Worm (Caenorhabditis elegans) whole organism, late embryonic: ENCODE data around the gene inft-2.
A peak's percentile ranks its signal among the peaks of the same experiment; 100 is the strongest.

Source experiments
- C08G9.2 ChIP-seq: sonication (generic microtip); optimal IDR thresholded peaks from 2 replicates; lab custom pipeline; 2016; ENCODE audit warnings: mild to moderate bottlenecking, missing genetic modification characterization, moderate library complexity, missing compliant biosample characterization
- C38D4.7 ChIP-seq: fragments of 200-800 bp; sonication (Bioruptor generic); optimal IDR thresholded peaks from 2 replicates; lab custom pipeline; 2018; ENCODE audit warnings: mild to moderate bottlenecking, missing genetic modification characterization, moderate library complexity, missing compliant biosample characterization
- F13H6.1 ChIP-seq: sonication (generic microtip); optimal IDR thresholded peaks from 2 replicates; lab custom pipeline; 2016; ENCODE audit warnings: missing genetic modification characterization, missing compliant biosample characterization
- T23F11.4 ChIP-seq: fragments of 200-800 bp; sonication (Bioruptor generic); optimal IDR thresholded peaks from 2 replicates; lab custom pipeline; 2018; ENCODE audit warnings: mild to moderate bottlenecking, missing genetic modification characterization, missing compliant biosample characterization
- ama-1 ChIP-seq: fragments of 150-350 bp; optimal IDR thresholded peaks from 2 replicates; lab custom pipeline; 2014
- ceh-14 ChIP-seq: sonication (generic microtip); optimal IDR thresholded peaks from 2 replicates; lab custom pipeline; 2016; ENCODE audit warnings: missing genotype, missing genetic modification characterization, missing compliant biosample characterization
- ceh-18 ChIP-seq: sonication (generic microtip); optimal IDR thresholded peaks from 2 replicates; lab custom pipeline; 2016; ENCODE audit warnings: missing genetic modification characterization, missing compliant biosample characterization
- ceh-19 ChIP-seq: fragments of 200-800 bp; sonication (Bioruptor generic); optimal IDR thresholded peaks from 2 replicates; lab custom pipeline; 2018; ENCODE audit warnings: mild to moderate bottlenecking, missing genetic modification characterization, missing compliant biosample characterization
- ceh-2 ChIP-seq: sonication (generic microtip); optimal IDR thresholded peaks from 2 replicates; lab custom pipeline; 2016; ENCODE audit warnings: missing genotype, missing genetic modification characterization, missing compliant biosample characterization
- ceh-22 ChIP-seq: sonication (generic microtip); optimal IDR thresholded peaks from 2 replicates; lab custom pipeline; 2017; ENCODE audit warnings: missing biosample characterization, missing genetic modification characterization
- ceh-24 ChIP-seq: sonication (generic microtip); optimal IDR thresholded peaks from 2 replicates; lab custom pipeline; 2016; ENCODE audit warnings: mild to moderate bottlenecking, missing genetic modification characterization, missing compliant biosample characterization
- ceh-31 ChIP-seq: sonication (generic microtip); optimal IDR thresholded peaks from 2 replicates; lab custom pipeline; 2016; ENCODE audit warnings: missing genetic modification characterization, missing compliant biosample characterization
- ceh-45 ChIP-seq: fragments of 200-800 bp; sonication (Bioruptor generic); IDR thresholded peaks from 2 replicates; pipeline ENCODE4 v1.3.6; 2022; ENCODE audit warnings: missing genetic modification reagents, missing genetic modification characterization, missing compliant biosample characterization
- ceh-48 ChIP-seq: sonication (generic microtip); optimal IDR thresholded peaks from 2 replicates; lab custom pipeline; 2016; ENCODE audit warnings: missing genetic modification characterization, inconsistent platforms, missing compliant biosample characterization
- ceh-6 ChIP-seq: fragments of 200-800 bp; sonication (Bioruptor generic); optimal IDR thresholded peaks from 2 replicates; lab custom pipeline; 2018; ENCODE audit warnings: mild to moderate bottlenecking, missing genetic modification characterization, missing compliant biosample characterization
- dve-1 ChIP-seq: sonication (generic microtip); optimal IDR thresholded peaks from 2 replicates; lab custom pipeline; 2017; ENCODE audit warnings: antibody characterized with exemption, mild to moderate bottlenecking, missing genetic modification characterization, missing compliant biosample characterization
- elt-4 ChIP-seq: sonication (generic microtip); optimal IDR thresholded peaks from 2 replicates; lab custom pipeline; 2016; ENCODE audit warnings: missing genetic modification characterization, missing compliant biosample characterization
- ets-4 ChIP-seq: sonication (generic microtip); optimal IDR thresholded peaks from 2 replicates; lab custom pipeline; 2016; ENCODE audit warnings: missing genetic modification characterization, missing compliant biosample characterization
- eyg-1 ChIP-seq: sonication (generic microtip); optimal IDR thresholded peaks from 2 replicates; lab custom pipeline; 2016; ENCODE audit warnings: missing genotype, missing genetic modification characterization, missing compliant biosample characterization
- fax-1 ChIP-seq: sonication (generic microtip); optimal IDR thresholded peaks from 2 replicates; lab custom pipeline; 2016; ENCODE audit warnings: missing genotype, missing genetic modification characterization, missing compliant biosample characterization
- fkh-10 ChIP-seq: fragments of 150-350 bp; optimal IDR thresholded peaks from 2 replicates; lab custom pipeline; 2014; ENCODE audit warnings: missing biosample characterization, missing genetic modification reagents, missing genetic modification characterization
- gmeb-2 ChIP-seq: sonication (generic microtip); optimal IDR thresholded peaks from 2 replicates; lab custom pipeline; 2016; ENCODE audit warnings: missing genetic modification characterization, inconsistent platforms, missing compliant biosample characterization
- hlh-13 ChIP-seq: fragments of 200-800 bp; sonication (Bioruptor generic); optimal IDR thresholded peaks from 2 replicates; lab custom pipeline; 2018; ENCODE audit warnings: mild to moderate bottlenecking, missing genetic modification characterization, missing compliant biosample characterization
- hlh-15 ChIP-seq: sonication (generic microtip); optimal IDR thresholded peaks from 2 replicates; lab custom pipeline; 2016; ENCODE audit warnings: missing genetic modification characterization, missing compliant biosample characterization
- hlh-6 ChIP-seq: sonication (generic microtip); optimal IDR thresholded peaks from 2 replicates; lab custom pipeline; 2016; ENCODE audit warnings: missing genotype, missing genetic modification characterization, missing compliant biosample characterization
- hlh-8 ChIP-seq: sonication (generic microtip); optimal IDR thresholded peaks from 2 replicates; lab custom pipeline; 2016; ENCODE audit warnings: missing genotype, missing genetic modification characterization, missing compliant biosample characterization
- lim-6 ChIP-seq: sonication (generic microtip); optimal IDR thresholded peaks from 2 replicates; lab custom pipeline; 2016; ENCODE audit warnings: missing genetic modification characterization, missing compliant biosample characterization
- lin-11 ChIP-seq: fragments of 200-800 bp; sonication (Bioruptor generic); optimal IDR thresholded peaks from 2 replicates; lab custom pipeline; 2018; ENCODE audit warnings: mild to moderate bottlenecking, missing genetic modification characterization, missing compliant biosample characterization
- mec-3 ChIP-seq: sonication (generic microtip); optimal IDR thresholded peaks from 2 replicates; lab custom pipeline; 2016; ENCODE audit warnings: borderline replicate concordance, missing genetic modification characterization, missing compliant biosample characterization
- nfya-1 ChIP-seq: sonication (generic microtip); optimal IDR thresholded peaks from 2 replicates; lab custom pipeline; 2017; ENCODE audit warnings: missing genetic modification characterization, mild to moderate bottlenecking, missing compliant biosample characterization, antibody characterized with exemption, moderate library complexity
- nhr-232 ChIP-seq: sonication (generic microtip); optimal IDR thresholded peaks from 2 replicates; lab custom pipeline; 2016; ENCODE audit warnings: missing genetic modification characterization, missing compliant biosample characterization
- npax-4 ChIP-seq: sonication (generic microtip); optimal IDR thresholded peaks from 2 replicates; lab custom pipeline; 2016; ENCODE audit warnings: missing genetic modification characterization, missing compliant biosample characterization
- pag-3 ChIP-seq: sonication (generic microtip); optimal IDR thresholded peaks from 2 replicates; lab custom pipeline; 2016; ENCODE audit warnings: missing compliant biosample characterization, missing genetic modification characterization, borderline replicate concordance
- pat-9 ChIP-seq: fragments of 200-800 bp; sonication (Bioruptor generic); optimal IDR thresholded peaks from 2 replicates; lab custom pipeline; 2018; ENCODE audit warnings: mild to moderate bottlenecking, missing genetic modification characterization, moderate library complexity, missing compliant biosample characterization
- pax-1 ChIP-seq: fragments of 150-350 bp; optimal IDR thresholded peaks from 2 replicates; lab custom pipeline; 2014; ENCODE audit warnings: missing biosample characterization, missing genetic modification characterization
- pha-2 ChIP-seq: sonication (generic microtip); optimal IDR thresholded peaks from 2 replicates; lab custom pipeline; 2017; ENCODE audit warnings: mild to moderate bottlenecking, missing genetic modification characterization, missing compliant biosample characterization
- pha-4 ChIP-seq: fragments of 150-350 bp; optimal IDR thresholded peaks from 2 replicates; lab custom pipeline; 2018; ENCODE audit warnings: missing biosample characterization, missing genetic modification reagents, missing genetic modification characterization
- pqm-1 ChIP-seq: sonication (generic microtip); optimal IDR thresholded peaks from 2 replicates; lab custom pipeline; 2016; ENCODE audit warnings: missing genetic modification characterization, missing compliant biosample characterization
- ref-2 ChIP-seq: sonication (generic microtip); optimal IDR thresholded peaks from 2 replicates; lab custom pipeline; 2016; ENCODE audit warnings: missing genetic modification characterization, missing compliant biosample characterization
- sox-2 ChIP-seq: fragments of 200-800 bp; sonication (Bioruptor generic); IDR thresholded peaks from 2 replicates; pipeline ENCODE4 v1.3.6; 2022; ENCODE audit warnings: missing genetic modification reagents, missing genetic modification characterization, missing compliant biosample characterization
- syd-9 ChIP-seq: sonication (generic microtip); optimal IDR thresholded peaks from 2 replicates; lab custom pipeline; 2016; ENCODE audit warnings: mild to moderate bottlenecking, missing genetic modification characterization, moderate library complexity, missing compliant biosample characterization
- tbx-7 ChIP-seq: sonication (generic microtip); optimal IDR thresholded peaks from 2 replicates; lab custom pipeline; 2016; ENCODE audit warnings: missing genotype, missing genetic modification characterization, missing compliant biosample characterization
- ttx-3 ChIP-seq: sonication (generic microtip); optimal IDR thresholded peaks from 2 replicates; lab custom pipeline; 2016; ENCODE audit warnings: missing genetic modification reagents, missing genetic modification characterization, missing compliant biosample characterization
- unc-3 ChIP-seq, 2 experiments: fragments of 200-800 bp in 1 of 2; sonication (Bioruptor generic) in 1 of 2; sonication (generic microtip) in 1 of 2; conservative IDR thresholded peaks in 1 of 2; optimal IDR thresholded peaks in 1 of 2; 2 replicates each; pipeline versions ENCODE4 v1.3.6 to Lab custom; 2016 to 2022; ENCODE audit warnings: missing compliant biosample characterization in 2 of 2, missing genetic modification characterization in 2 of 2, missing genetic modification reagents in 1 of 2
- unc-55 ChIP-seq: sonication (generic microtip); optimal IDR thresholded peaks from 2 replicates; lab custom pipeline; 2017; ENCODE audit warnings: missing biosample characterization, missing genetic modification reagents, missing genetic modification characterization
- zip-5 ChIP-seq: sonication (generic microtip); optimal IDR thresholded peaks from 2 replicates; lab custom pipeline; 2016; ENCODE audit warnings: missing genetic modification characterization, missing compliant biosample characterization
- ztf-16 ChIP-seq: sonication (generic microtip); optimal IDR thresholded peaks from 2 replicates; lab custom pipeline; 2017; ENCODE audit warnings: missing genetic modification characterization, missing compliant biosample characterization

The inft-2 gene

DNA sequence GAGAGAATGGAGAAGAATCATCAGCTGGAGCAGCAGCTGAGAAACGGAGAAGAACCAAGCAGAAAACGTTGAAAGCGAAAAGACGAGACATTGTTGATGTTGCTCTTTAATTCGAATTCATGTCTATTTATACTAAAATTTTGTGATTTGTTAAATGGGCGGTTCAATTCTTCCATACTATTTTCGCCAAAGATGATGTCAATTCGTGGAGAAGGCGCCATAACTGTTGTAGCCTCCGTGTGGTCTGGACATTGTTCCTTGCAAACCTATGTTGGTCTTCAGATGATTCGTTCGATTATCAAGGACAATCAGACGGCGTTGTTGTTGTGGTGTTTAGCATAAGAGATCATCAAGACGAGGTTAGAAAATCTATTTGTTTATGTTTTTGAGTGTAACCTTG lies 4.7 kb upstream of the inft-2 start, which contains the start of gene far-3:
Gene far-3, minus strand, starts transcription at position 101 of the 400 bp plus-strand sequence.
- TF ChIP-seq gmeb-2 (no peak), zip-5 (no peak), ref-2 (tag; lab: Kevin White, UChicago) (no peak), syd-9 (tag; lab: Kevin White, UChicago) (no peak)

DNA sequence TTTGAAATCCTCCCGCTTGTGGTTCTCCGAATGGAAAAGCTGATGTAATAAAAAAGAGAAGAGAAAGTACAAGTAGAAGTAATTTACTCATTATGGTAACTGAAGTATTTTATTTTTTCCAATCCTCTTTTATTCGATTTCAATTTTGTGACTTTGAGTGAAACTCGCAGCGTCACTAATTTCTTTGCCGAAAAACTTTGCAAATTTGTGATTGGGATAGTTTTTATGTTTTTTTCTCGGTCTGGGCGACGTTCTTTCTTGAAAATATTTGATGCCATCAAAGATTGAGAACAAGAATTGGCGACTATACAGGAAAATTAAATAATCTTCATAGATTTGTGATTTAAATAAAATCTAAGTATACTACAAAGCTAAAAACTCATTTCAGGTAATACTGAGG lies 2.6 kb upstream of the inft-2 start, which contains the start of gene far-4:
Gene far-4, minus strand, starts transcription at position 101 of the 400 bp plus-strand sequence.
- no peak for TF ChIP-seq unc-55

DNA sequence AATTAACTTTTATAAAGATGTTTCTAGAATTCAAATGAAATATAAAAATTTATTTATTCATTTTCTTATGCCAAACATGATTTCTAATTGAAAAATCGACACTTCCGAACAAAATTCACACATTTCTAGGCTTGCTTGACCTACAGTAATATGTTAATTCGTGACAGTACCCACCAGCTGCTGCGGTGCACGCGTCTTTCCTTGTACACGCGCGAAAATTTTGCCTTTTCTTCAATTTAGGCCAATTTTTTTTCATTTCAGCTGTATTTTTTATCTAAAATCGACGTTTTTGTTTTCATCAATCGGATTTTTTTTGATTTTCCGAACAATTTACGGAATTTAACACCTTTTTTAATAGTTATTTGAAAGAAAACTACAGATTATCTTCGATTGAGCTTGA lies 2.0 kb upstream of the inft-2 start:
- TF ChIP-seq mec-3 (no peak), fax-1 (tag; lab: Kevin White, UChicago) (no peak), ceh-24 (no peak), pqm-1 (tag; lab: Kevin White, UChicago) (no peak), pha-4 (no peak), nfya-1 (no peak), C08G9.2 (tag; lab: Kevin White, UChicago) (no peak), tbx-7 (no peak), F13H6.1 (no peak), unc-3 (GFP tag; conservative IDR thresholded peaks at IDR 0.05; lab: Robert Waterston, UW) (no peak), unc-3 (tag; optimal IDR thresholded peaks at IDR 0.05; lab: Kevin White, UChicago) (no peak), ama-1 (lab: Kevin White, UChicago) (no peak)

DNA sequence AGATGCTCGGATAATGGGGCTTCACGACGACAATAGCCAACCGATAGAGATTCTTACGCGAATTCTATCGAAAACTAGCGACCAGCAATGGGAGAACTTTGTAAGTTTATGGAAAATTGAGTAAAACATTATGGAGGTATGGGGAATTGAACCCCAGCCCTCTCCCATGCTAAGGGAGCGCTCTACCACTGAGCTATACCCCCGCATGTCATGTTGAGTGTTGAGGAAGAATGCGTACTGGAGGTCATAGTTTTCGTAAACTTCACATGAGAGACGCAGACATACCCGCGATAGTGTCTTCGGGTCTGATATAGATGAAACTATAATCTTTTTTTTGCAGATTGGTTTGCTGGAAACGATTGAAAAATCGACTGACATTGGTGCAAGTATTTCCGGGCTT lies 1.3 kb downstream of the inft-2 start:
- peak; percentile 65 for TF ChIP-seq eyg-1 (tag; lab: Kevin White, UChicago)
- TF ChIP-seq pat-9 (tag; lab: Kevin White, UChicago): peak; percentile 89
- peak; percentile 76 for TF ChIP-seq dve-1 (tag; lab: Kevin White, UChicago)
- peak; percentile 90 for TF ChIP-seq ztf-16 (tag; lab: Kevin White, UChicago)
- no peak for TF ChIP-seq elt-4 (tag; lab: Kevin White, UChicago)
- TF ChIP-seq ceh-14 (tag; lab: Kevin White, UChicago): peak; percentile 82
- TF ChIP-seq pag-3 (tag; lab: Kevin White, UChicago): peak; percentile 66
- no peak for TF ChIP-seq mec-3
- TF ChIP-seq ceh-48: peak; percentile 71
- peak; percentile 1 for TF ChIP-seq tbx-7
- TF ChIP-seq hlh-15 (tag; lab: Kevin White, UChicago): peak; percentile 27
- TF ChIP-seq lim-6: peak; percentile 49
- peak; percentile 71 for TF ChIP-seq sox-2 (GFP tag; lab: Robert Waterston, UW)
- TF ChIP-seq F13H6.1: peak; percentile 83
- no peak for TF ChIP-seq pha-4
- TF ChIP-seq hlh-8 (tag; lab: Kevin White, UChicago): peak; percentile 75
- peak; percentile 73 for TF ChIP-seq ceh-2 (tag; lab: Kevin White, UChicago)
- peak; percentile 74 for TF ChIP-seq lin-11 (tag; lab: Kevin White, UChicago)
- TF ChIP-seq ceh-31 (tag; lab: Kevin White, UChicago): peak; percentile 67
- peak; percentile 59 for TF ChIP-seq npax-4 (tag; lab: Kevin White, UChicago)
- no peak for TF ChIP-seq ama-1 (lab: Kevin White, UChicago)
- TF ChIP-seq nhr-232: peak; percentile 84
- peak; percentile 83 for TF ChIP-seq ceh-19
- TF ChIP-seq pax-1 (tag; lab: Kevin White, UChicago): no peak
- peak; percentile 83 for TF ChIP-seq ceh-6 (GFP tag; lab: Kevin White, UChicago)
- peak; percentile 80 for TF ChIP-seq gmeb-2
- peak; percentile 86 for TF ChIP-seq fax-1 (tag; lab: Kevin White, UChicago)
- no peak for TF ChIP-seq fkh-10 (GFP tag; lab: Kevin White, UChicago)
- TF ChIP-seq ceh-45 (GFP tag; lab: Robert Waterston, UW): peak; percentile 83
- TF ChIP-seq hlh-6 (tag; lab: Kevin White, UChicago): peak; percentile 82
- TF ChIP-seq ets-4: peak; percentile 44
- TF ChIP-seq C38D4.7 (GFP tag; lab: Kevin White, UChicago): peak; percentile 85
- peak; percentile 74 for TF ChIP-seq ttx-3
- TF ChIP-seq hlh-13 (GFP tag; lab: Kevin White, UChicago): peak; percentile 78
- TF ChIP-seq pha-2: peak; percentile 67
- TF ChIP-seq T23F11.4 (GFP tag; lab: Kevin White, UChicago): peak; percentile 84
- TF ChIP-seq ceh-18 (tag; lab: Kevin White, UChicago): peak; percentile 82
- no peak for TF ChIP-seq ceh-22 (tag; lab: Kevin White, UChicago)
